1 fruit fly cellular context compared by ENCODE assay signal in genomic region chr3R:11368766-11369165, dm6.
TF ChIP-seq lines count a peak whose summit lies in the region.

No protein-coding gene starts in this region.

TF ChIP-seq in whole organism, embryonic, 481 proteins besides CTCF, POLR2A, EP300 and RAD21 (continued from another document and continues in another):
- no peak for TF ChIP-seq CG7928 (GFP tag; optimal IDR thresholded peaks at IDR 0.05; lab: Kevin White, UChicago)
- no peak for TF ChIP-seq nom (GFP tag; optimal IDR thresholded peaks at IDR 0.05; lab: Kevin White, UChicago)
- TF ChIP-seq Mrtf (GFP tag; IDR thresholded peaks at IDR 0.05; lab: Robert Waterston, UW): no peak
- no peak for TF ChIP-seq Dp (GFP tag; optimal IDR thresholded peaks at IDR 0.05; lab: Kevin White, UChicago)
- no peak for TF ChIP-seq Dek (tag; optimal IDR thresholded peaks at IDR 0.05; lab: Kevin White, UChicago)
- peak; percentile 76 for TF ChIP-seq nmo (GFP tag; optimal IDR thresholded peaks at IDR 0.05; lab: Kevin White, UChicago)
- peak; percentile 49 for TF ChIP-seq Spps (tag; optimal IDR thresholded peaks at IDR 0.05; lab: Kevin White, UChicago)
- TF ChIP-seq CG18011 (GFP tag; optimal IDR thresholded peaks at IDR 0.05; lab: Kevin White, UChicago): no peak
- no peak for TF ChIP-seq CG6272 (GFP tag; IDR thresholded peaks at IDR 0.05; lab: Robert Waterston, UW)
- TF ChIP-seq CG2116 (GFP tag; optimal IDR thresholded peaks at IDR 0.05; lab: Kevin White, UChicago): no peak
- TF ChIP-seq CG16815 (GFP tag; optimal IDR thresholded peaks at IDR 0.05; lab: Kevin White, UChicago): no peak
- peak; percentile 49 for TF ChIP-seq Blimp-1 (GFP tag; optimal IDR thresholded peaks at IDR 0.05; lab: Kevin White, UChicago)
- no peak for TF ChIP-seq CG4707 (GFP tag; optimal IDR thresholded peaks at IDR 0.05; lab: Kevin White, UChicago)
- TF ChIP-seq dm (GFP tag; optimal IDR thresholded peaks at IDR 0.05; lab: Kevin White, UChicago): no peak
- TF ChIP-seq CG10654 (GFP tag; optimal IDR thresholded peaks at IDR 0.05; lab: Kevin White, UChicago): no peak
- no peak for TF ChIP-seq CG6791 (GFP tag; IDR thresholded peaks at IDR 0.05; lab: Robert Waterston, UW; ENCODE audit: partially characterized antibody)
- TF ChIP-seq Hr3 (GFP tag; optimal IDR thresholded peaks at IDR 0.05; lab: Kevin White, UChicago): peak; percentile 11
- no peak for TF ChIP-seq CG8478 (optimal IDR thresholded peaks at IDR 0.05; lab: Kevin White, UChicago)
- no peak for TF ChIP-seq B-H2 (GFP tag; optimal IDR thresholded peaks at IDR 0.05; lab: Kevin White, UChicago)
- TF ChIP-seq CG30403 (GFP tag; optimal IDR thresholded peaks at IDR 0.05; lab: Kevin White, UChicago): peak; percentile 47
- peak; percentile 81 for TF ChIP-seq zen (tag; optimal IDR thresholded peaks at IDR 0.05; lab: Kevin White, UChicago)
- TF ChIP-seq CG2678 (tag; optimal IDR thresholded peaks at IDR 0.05; lab: Kevin White, UChicago): no peak
- no peak for TF ChIP-seq chm (GFP tag; IDR thresholded peaks at IDR 0.05; lab: Robert Waterston, UW)
- no peak for TF ChIP-seq Sry-β (GFP tag; optimal IDR thresholded peaks at IDR 0.05; lab: Kevin White, UChicago)
- TF ChIP-seq CG5180 (GFP tag; optimal IDR thresholded peaks at IDR 0.05; lab: Kevin White, UChicago): no peak
- no peak for TF ChIP-seq CkIIα-i1 (GFP tag; IDR thresholded peaks at IDR 0.05; lab: Robert Waterston, UW)
- no peak for TF ChIP-seq Taf1 (GFP tag; IDR thresholded peaks at IDR 0.05; lab: Robert Waterston, UW)
- no peak for TF ChIP-seq CG9932 (GFP tag; IDR thresholded peaks at IDR 0.05; lab: Robert Waterston, UW)
- no peak for TF ChIP-seq CG15073 (GFP tag; optimal IDR thresholded peaks at IDR 0.05; lab: Kevin White, UChicago)
- TF ChIP-seq CG6854 (GFP tag; optimal IDR thresholded peaks at IDR 0.05; lab: Kevin White, UChicago): no peak
- TF ChIP-seq zf30C (GFP tag; optimal IDR thresholded peaks at IDR 0.05; lab: Kevin White, UChicago): peak; percentile 73
- TF ChIP-seq CG11723 (GFP tag; optimal IDR thresholded peaks at IDR 0.05; lab: Kevin White, UChicago): no peak
- no peak for TF ChIP-seq jing (GFP tag; optimal IDR thresholded peaks at IDR 0.05; lab: Kevin White, UChicago)
- no peak for TF ChIP-seq ken (GFP tag; IDR thresholded peaks at IDR 0.05; lab: Robert Waterston, UW)
- no peak for TF ChIP-seq rib (GFP tag; IDR thresholded peaks at IDR 0.05; lab: Robert Waterston, UW)
- TF ChIP-seq sens-2 (GFP tag; IDR thresholded peaks at IDR 0.05; lab: Robert Waterston, UW): no peak
- no peak for TF ChIP-seq HmgD (GFP tag; optimal IDR thresholded peaks at IDR 0.05; lab: Kevin White, UChicago)
- no peak for TF ChIP-seq Aef1 (GFP tag; IDR thresholded peaks at IDR 0.05; lab: Robert Waterston, UW)
- TF ChIP-seq phol (tag; optimal IDR thresholded peaks at IDR 0.05; lab: Kevin White, UChicago): peak; percentile 80
- no peak for TF ChIP-seq dpn (GFP tag; optimal IDR thresholded peaks at IDR 0.05; lab: Kevin White, UChicago)
- no peak for TF ChIP-seq CG17612 (GFP tag; IDR thresholded peaks at IDR 0.05; lab: Robert Waterston, UW)
- TF ChIP-seq Hr78 (GFP tag; optimal IDR thresholded peaks at IDR 0.05; lab: Kevin White, UChicago): no peak
- no peak for TF ChIP-seq Deaf1 (tag; optimal IDR thresholded peaks at IDR 0.05; lab: Kevin White, UChicago)
- no peak for TF ChIP-seq knrl (GFP tag; IDR thresholded peaks at IDR 0.05; lab: Robert Waterston, UW; ENCODE audit: partially characterized antibody)
- no peak for TF ChIP-seq sd (tag; optimal IDR thresholded peaks at IDR 0.05; lab: Kevin White, UChicago)
- peak; percentile 49 for TF ChIP-seq CG10209 (GFP tag; optimal IDR thresholded peaks at IDR 0.05; lab: Kevin White, UChicago)
- TF ChIP-seq CG17328 (GFP tag; IDR thresholded peaks at IDR 0.05; lab: Robert Waterston, UW): peak; percentile 32
- no peak for TF ChIP-seq Awh (GFP tag; IDR thresholded peaks at IDR 0.05; lab: Robert Waterston, UW)
- no peak for TF ChIP-seq HHEX (GFP tag; optimal IDR thresholded peaks at IDR 0.05; lab: Kevin White, UChicago)
- TF ChIP-seq row (GFP tag; IDR thresholded peaks at IDR 0.05; lab: Robert Waterston, UW): peak; percentile 53; the same call in 2 of the 3 replicates
- TF ChIP-seq wek (GFP tag; optimal IDR thresholded peaks at IDR 0.05; lab: Kevin White, UChicago): no peak
- no peak for TF ChIP-seq Jarid2 (GFP tag; optimal IDR thresholded peaks at IDR 0.05; lab: Kevin White, UChicago)
- no peak for TF ChIP-seq Myb (GFP tag; optimal IDR thresholded peaks at IDR 0.05; lab: Kevin White, UChicago)
- TF ChIP-seq fd64A (GFP tag; optimal IDR thresholded peaks at IDR 0.05; lab: Kevin White, UChicago): no peak
- TF ChIP-seq crol (GFP tag; IDR thresholded peaks at IDR 0.05; lab: Robert Waterston, UW): no peak
- TF ChIP-seq CG4360 (GFP tag; IDR thresholded peaks at IDR 0.05; lab: Robert Waterston, UW): no peak
- no peak for TF ChIP-seq slbo (GFP tag; IDR thresholded peaks at IDR 0.05; lab: Robert Waterston, UW)
- TF ChIP-seq CG10543 (GFP tag; optimal IDR thresholded peaks at IDR 0.05; lab: Kevin White, UChicago): no peak
- TF ChIP-seq sr (GFP tag; IDR thresholded peaks at IDR 0.05; lab: Robert Waterston, UW): no peak
- TF ChIP-seq Eip74EF (GFP tag; optimal IDR thresholded peaks at IDR 0.05; lab: Kevin White, UChicago): no peak
- no peak for TF ChIP-seq CG3995 (GFP tag; optimal IDR thresholded peaks at IDR 0.05; lab: Kevin White, UChicago)
- TF ChIP-seq CG16779 (GFP tag; IDR thresholded peaks at IDR 0.05; lab: Robert Waterston, UW): no peak
- no peak for TF ChIP-seq Nf-YC (tag; optimal IDR thresholded peaks at IDR 0.05; lab: Kevin White, UChicago)
- no peak for TF ChIP-seq H2.0 (GFP tag; IDR thresholded peaks at IDR 0.05; lab: Robert Waterston, UW)
- no peak for TF ChIP-seq Doc3 (GFP tag; IDR thresholded peaks at IDR 0.05; lab: Robert Waterston, UW; ENCODE audit: partially characterized antibody)
- no peak for TF ChIP-seq CG7357 (GFP tag; IDR thresholded peaks at IDR 0.05; lab: Robert Waterston, UW)
- peak; percentile 40 for TF ChIP-seq az2 (GFP tag; optimal IDR thresholded peaks at IDR 0.05; lab: Kevin White, UChicago)
- TF ChIP-seq CG17385 (GFP tag; optimal IDR thresholded peaks at IDR 0.05; lab: Kevin White, UChicago): no peak
- TF ChIP-seq CG18764 (GFP tag; optimal IDR thresholded peaks at IDR 0.05; lab: Kevin White, UChicago): no peak
- no peak for TF ChIP-seq NFAT (GFP tag; IDR thresholded peaks at IDR 0.05; lab: Robert Waterston, UW)
- no peak for TF ChIP-seq CG33213 (GFP tag; optimal IDR thresholded peaks at IDR 0.05; lab: Kevin White, UChicago)
- no peak for TF ChIP-seq ftz-f1 (GFP tag; optimal IDR thresholded peaks at IDR 0.05; lab: Kevin White, UChicago)
- peak; percentile 54 for TF ChIP-seq gcm (GFP tag; optimal IDR thresholded peaks at IDR 0.05; lab: Kevin White, UChicago)
- TF ChIP-seq dimm (GFP tag; IDR thresholded peaks at IDR 0.05; lab: Robert Waterston, UW): no peak
- no peak for TF ChIP-seq CG2889 (GFP tag; IDR thresholded peaks at IDR 0.05; lab: Robert Waterston, UW)
- no peak for TF ChIP-seq ATbp (GFP tag; optimal IDR thresholded peaks at IDR 0.05; lab: Kevin White, UChicago)
- TF ChIP-seq Asciz (GFP tag; optimal IDR thresholded peaks at IDR 0.05; lab: Kevin White, UChicago): no peak
- no peak for TF ChIP-seq Atf6 (GFP tag; IDR thresholded peaks at IDR 0.05; lab: Robert Waterston, UW)
- TF ChIP-seq pfk (GFP tag; optimal IDR thresholded peaks at IDR 0.05; lab: Kevin White, UChicago): no peak
- TF ChIP-seq lab (GFP tag; optimal IDR thresholded peaks at IDR 0.05; lab: Kevin White, UChicago): no peak
- no peak for TF ChIP-seq MESR4 (GFP tag; optimal IDR thresholded peaks at IDR 0.05; lab: Kevin White, UChicago)
- no peak for TF ChIP-seq stwl (tag; optimal IDR thresholded peaks at IDR 0.05; lab: Kevin White, UChicago)
- TF ChIP-seq CG18619 (GFP tag; optimal IDR thresholded peaks at IDR 0.05; lab: Kevin White, UChicago): no peak
- TF ChIP-seq CG12155 (GFP tag; optimal IDR thresholded peaks at IDR 0.05; lab: Kevin White, UChicago): peak; percentile 50
- peak; percentile 79 for TF ChIP-seq CG17829 (tag; optimal IDR thresholded peaks at IDR 0.05; lab: Kevin White, UChicago)
- TF ChIP-seq caup (GFP tag; optimal IDR thresholded peaks at IDR 0.05; lab: Kevin White, UChicago; ENCODE audit: severe bottlenecking): no peak
- peak; percentile 88 for TF ChIP-seq CG4404 (GFP tag; IDR thresholded peaks at IDR 0.05; lab: Robert Waterston, UW)
- 0 out of 2 replicates have a peak, but pooled peaks have one; percentile 7 for TF ChIP-seq E2f1 (GFP tag; IDR thresholded peaks at IDR 0.05; lab: Robert Waterston, UW)
- TF ChIP-seq pb (GFP tag; optimal IDR thresholded peaks at IDR 0.05; lab: Kevin White, UChicago): no peak
- TF ChIP-seq CG12219 (GFP tag; optimal IDR thresholded peaks at IDR 0.05; lab: Kevin White, UChicago): no peak
- TF ChIP-seq CG17186 (GFP tag; optimal IDR thresholded peaks at IDR 0.05; lab: Kevin White, UChicago): no peak
- TF ChIP-seq HLH3B (GFP tag; IDR thresholded peaks at IDR 0.05; lab: Robert Waterston, UW): no peak
- no peak for TF ChIP-seq wdn (GFP tag; IDR thresholded peaks at IDR 0.05; lab: Robert Waterston, UW)
- TF ChIP-seq da (GFP tag; optimal IDR thresholded peaks at IDR 0.05; lab: Kevin White, UChicago): peak; percentile 54
- peak; percentile 18 for TF ChIP-seq CG9437 (GFP tag; optimal IDR thresholded peaks at IDR 0.05; lab: Kevin White, UChicago)
- TF ChIP-seq Bteb2 (GFP tag; optimal IDR thresholded peaks at IDR 0.05; lab: Kevin White, UChicago): no peak
- no peak for TF ChIP-seq toy (GFP tag; IDR thresholded peaks at IDR 0.05; lab: Robert Waterston, UW)
- no peak for TF ChIP-seq pho (GFP tag; optimal IDR thresholded peaks at IDR 0.05; lab: Kevin White, UChicago)
- TF ChIP-seq dysf (GFP tag; IDR thresholded peaks at IDR 0.05; lab: Robert Waterston, UW): no peak
- no peak for TF ChIP-seq CG6175 (GFP tag; IDR thresholded peaks at IDR 0.05; lab: Robert Waterston, UW)
- peak; percentile 54 for TF ChIP-seq fd96Cb (tag; optimal IDR thresholded peaks at IDR 0.05; lab: Kevin White, UChicago)
- TF ChIP-seq CG8359 (GFP tag; optimal IDR thresholded peaks at IDR 0.05; lab: Kevin White, UChicago; ENCODE audit: borderline replicate concordance): peak; percentile 48
- TF ChIP-seq CG33557 (GFP tag; optimal IDR thresholded peaks at IDR 0.05; lab: Kevin White, UChicago): peak; percentile 62
- no peak for TF ChIP-seq danr (GFP tag; IDR thresholded peaks at IDR 0.05; lab: Robert Waterston, UW)
- TF ChIP-seq CG7839 (tag; optimal IDR thresholded peaks at IDR 0.05; lab: Kevin White, UChicago): no peak
- TF ChIP-seq ab (GFP tag; optimal IDR thresholded peaks at IDR 0.05; lab: Kevin White, UChicago): no peak
- TF ChIP-seq pan (optimal IDR thresholded peaks at IDR 0.05; lab: Kevin White, UChicago): no peak
- no peak for TF ChIP-seq pan (GFP tag; optimal IDR thresholded peaks at IDR 0.05 in 1 of 2, IDR thresholded peaks at IDR 0.05 in 1 of 2)
- TF ChIP-seq Hmr (GFP tag; optimal IDR thresholded peaks at IDR 0.05; lab: Kevin White, UChicago): no peak
- no peak for TF ChIP-seq CG1647 (GFP tag; optimal IDR thresholded peaks at IDR 0.05; lab: Kevin White, UChicago)
- peak in 1 of 2 experiments; percentile 28 for TF ChIP-seq Pdp1 (GFP tag; optimal IDR thresholded peaks at IDR 0.05; lab: Kevin White, UChicago)
- no peak for TF ChIP-seq CG7745 (tag; optimal IDR thresholded peaks at IDR 0.05; lab: Kevin White, UChicago)
- TF ChIP-seq CG1529 (GFP tag; optimal IDR thresholded peaks at IDR 0.05; lab: Kevin White, UChicago): no peak
- no peak for TF ChIP-seq Sry-δ (GFP tag; optimal IDR thresholded peaks at IDR 0.05; lab: Kevin White, UChicago)
- TF ChIP-seq CG42726 (GFP tag; IDR thresholded peaks at IDR 0.05; lab: Robert Waterston, UW; ENCODE audit: partially characterized antibody): no peak
- TF ChIP-seq kay (GFP tag; optimal IDR thresholded peaks at IDR 0.05; lab: Kevin White, UChicago): no peak
- no peak for TF ChIP-seq MTF-1 (GFP tag; optimal IDR thresholded peaks at IDR 0.05; lab: Kevin White, UChicago; ENCODE audit: borderline replicate concordance)
- no peak for TF ChIP-seq ind (GFP tag; optimal IDR thresholded peaks at IDR 0.05; lab: Kevin White, UChicago)
- no peak for TF ChIP-seq CG11696 (GFP tag; IDR thresholded peaks at IDR 0.05; lab: Robert Waterston, UW)
- no peak for TF ChIP-seq CG3847 (GFP tag; IDR thresholded peaks at IDR 0.05; lab: Robert Waterston, UW)
- TF ChIP-seq Fer1 (GFP tag; optimal IDR thresholded peaks at IDR 0.05; lab: Kevin White, UChicago): no peak
- peak; percentile 69 for TF ChIP-seq CG8924 (tag; optimal IDR thresholded peaks at IDR 0.05; lab: Kevin White, UChicago)
- peak; percentile 68; the same call in 1 of the 2 replicates for TF ChIP-seq CG8765 (GFP tag; IDR thresholded peaks at IDR 0.05; lab: Robert Waterston, UW)
- no peak for TF ChIP-seq CG32772 (GFP tag; IDR thresholded peaks at IDR 0.05; lab: Robert Waterston, UW)
- no peak for TF ChIP-seq Lim3 (GFP tag; IDR thresholded peaks at IDR 0.05; lab: Robert Waterston, UW)
- TF ChIP-seq CrebB (tag; optimal IDR thresholded peaks at IDR 0.05; lab: Kevin White, UChicago): no peak
- TF ChIP-seq CG31224 (GFP tag; IDR thresholded peaks at IDR 0.05; lab: Robert Waterston, UW): no peak
- no peak for TF ChIP-seq Trl (optimal IDR thresholded peaks at IDR 0.05; lab: Kevin White, UChicago)
- peak; percentile 17 for TF ChIP-seq Trl (GFP tag; optimal IDR thresholded peaks at IDR 0.05; lab: Kevin White, UChicago)
- TF ChIP-seq Xrp1 (GFP tag; IDR thresholded peaks at IDR 0.05; lab: Robert Waterston, UW): peak; percentile 81
- peak; percentile 53 for TF ChIP-seq Chrac-16 (GFP tag; optimal IDR thresholded peaks at IDR 0.05; lab: Kevin White, UChicago)
- TF ChIP-seq tx (GFP tag; optimal IDR thresholded peaks at IDR 0.05; lab: Kevin White, UChicago): no peak
- no peak for TF ChIP-seq odd (GFP tag; optimal IDR thresholded peaks at IDR 0.05; lab: Kevin White, UChicago)
- TF ChIP-seq CG17361 (GFP tag; IDR thresholded peaks at IDR 0.05; lab: Robert Waterston, UW): peak; percentile 83
- TF ChIP-seq CG18476 (GFP tag; optimal IDR thresholded peaks at IDR 0.05; lab: Kevin White, UChicago): no peak
- no peak for TF ChIP-seq CG14050 (GFP tag; IDR thresholded peaks at IDR 0.05; lab: Robert Waterston, UW)
- peak; percentile 45 for TF ChIP-seq CG1233 (GFP tag; optimal IDR thresholded peaks at IDR 0.05; lab: Kevin White, UChicago)
- no peak for TF ChIP-seq CG13287 (GFP tag; IDR thresholded peaks at IDR 0.05; lab: Robert Waterston, UW; ENCODE audit: partially characterized antibody)
- TF ChIP-seq Ssrp (tag; optimal IDR thresholded peaks at IDR 0.05; lab: Kevin White, UChicago): peak; percentile 45
- TF ChIP-seq cg (GFP tag; optimal IDR thresholded peaks at IDR 0.05; lab: Kevin White, UChicago): no peak
